Fruit fly (Drosophila melanogaster): ENCODE results near the gene Hsp27.

Hsp27 gene

DNA sequence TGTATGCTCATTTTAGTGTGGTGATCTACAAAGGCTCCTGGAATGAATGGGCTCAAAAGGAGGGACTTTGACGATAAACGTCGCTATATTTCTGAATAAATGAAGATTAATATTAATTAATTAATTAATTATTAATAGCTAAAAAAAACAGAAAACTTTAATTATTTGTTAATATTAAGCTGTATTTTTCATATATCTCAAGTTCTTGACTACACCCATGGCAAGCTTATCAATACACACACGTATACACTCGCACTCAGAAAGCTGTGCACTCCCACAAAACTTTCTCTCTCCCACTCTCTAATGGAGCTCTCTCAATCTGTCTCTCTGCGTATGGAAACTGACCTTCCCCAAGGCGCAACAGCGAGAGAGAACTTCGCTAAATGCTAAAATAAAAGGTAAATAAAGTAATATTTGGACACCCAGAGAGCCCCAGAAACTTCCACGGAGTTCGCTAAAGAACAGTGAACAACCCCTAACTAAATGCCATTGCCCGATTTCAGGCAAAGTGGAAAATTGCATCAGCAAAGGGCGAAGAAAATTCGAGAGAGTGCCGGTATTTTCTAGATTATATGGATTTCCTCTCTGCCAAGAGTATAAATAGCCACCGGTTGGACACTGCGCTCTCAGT lies 10.4 kb upstream of the Hsp27 start (continued):
- peak; percentile 17; the same call in 1 of the 2 replicates for TF ChIP-seq gsb (GFP tag; IDR thresholded peaks at IDR 0.05)
- TF ChIP-seq CG6175 (GFP tag; IDR thresholded peaks at IDR 0.05) = no peak
- no peak for TF ChIP-seq sc (optimal IDR thresholded peaks at IDR 0.05)
- TF ChIP-seq sc (GFP tag; optimal IDR thresholded peaks at IDR 0.05) = peak; percentile 55
- TF ChIP-seq corto (GFP tag; optimal IDR thresholded peaks at IDR 0.05) = peak; percentile 5
- TF ChIP-seq toy (GFP tag; IDR thresholded peaks at IDR 0.05) = 0 out of 2 replicates have a peak, but pooled peaks have one; percentile 29
- TF ChIP-seq D19B (GFP tag; optimal IDR thresholded peaks at IDR 0.05) = peak; percentile 29
- TF ChIP-seq CG15696 (tag; optimal IDR thresholded peaks at IDR 0.05) = no peak
- TF ChIP-seq CG12744 (GFP tag; optimal IDR thresholded peaks at IDR 0.05) = no peak
- peak; percentile 45 for TF ChIP-seq Aef1 (GFP tag; IDR thresholded peaks at IDR 0.05)
- peak; percentile 64 for TF ChIP-seq CG2875 (GFP tag; optimal IDR thresholded peaks at IDR 0.05)
- no peak for TF ChIP-seq br (optimal IDR thresholded peaks at IDR 0.05)
- TF ChIP-seq az2 (GFP tag; optimal IDR thresholded peaks at IDR 0.05) = peak; percentile 66
- TF ChIP-seq z (GFP tag; IDR thresholded peaks at IDR 0.05) = 0 out of 3 replicates have a peak, but pooled peaks have one; percentile 7
- TF ChIP-seq Sox102F (GFP tag; optimal IDR thresholded peaks at IDR 0.05) = peak; percentile 76
- TF ChIP-seq Awh (GFP tag; IDR thresholded peaks at IDR 0.05) = peak; percentile 87
- no peak for TF ChIP-seq HmgD (GFP tag; optimal IDR thresholded peaks at IDR 0.05)
- no peak for TF ChIP-seq bigmax (GFP tag; optimal IDR thresholded peaks at IDR 0.05)
- TF ChIP-seq dpn (GFP tag; optimal IDR thresholded peaks at IDR 0.05) = peak in 1 of 2 experiments; percentile 43
- TF ChIP-seq fru (optimal IDR thresholded peaks at IDR 0.05) = no peak
- TF ChIP-seq danr (GFP tag; IDR thresholded peaks at IDR 0.05) = peak; percentile 69
- TF ChIP-seq hth (optimal IDR thresholded peaks at IDR 0.05) = no peak
- TF ChIP-seq eve (GFP tag; optimal IDR thresholded peaks at IDR 0.05) = no peak
- peak; percentile 74 for TF ChIP-seq cg (GFP tag; optimal IDR thresholded peaks at IDR 0.05)
- peak; percentile 62 for TF ChIP-seq Asciz (GFP tag; optimal IDR thresholded peaks at IDR 0.05)
- TF ChIP-seq NC2α (GFP tag; optimal IDR thresholded peaks at IDR 0.05) = no peak
- peak; percentile 23; the same call in 1 of the 3 replicates for TF ChIP-seq sr (GFP tag; IDR thresholded peaks at IDR 0.05)
- TF ChIP-seq ato (GFP tag; IDR thresholded peaks at IDR 0.05; ENCODE audit: partially characterized antibody) = no peak
- peak; percentile 58 for TF ChIP-seq CG11247 (GFP tag; IDR thresholded peaks at IDR 0.05)
- no peak for TF ChIP-seq insv (GFP tag; optimal IDR thresholded peaks at IDR 0.05)
- peak; percentile 51; the same call in 1 of the 3 replicates for TF ChIP-seq ase (GFP tag; IDR thresholded peaks at IDR 0.05)
- peak; percentile 26 for TF ChIP-seq lilli (GFP tag; optimal IDR thresholded peaks at IDR 0.05)
- peak; percentile 51 for TF ChIP-seq CG8359 (GFP tag; optimal IDR thresholded peaks at IDR 0.05; ENCODE audit: borderline replicate concordance)
- no peak for TF ChIP-seq CG13624 (GFP tag; optimal IDR thresholded peaks at IDR 0.05)
- no peak for TF ChIP-seq NK7.1 (GFP tag; optimal IDR thresholded peaks at IDR 0.05)
- peak; percentile 5 for TF ChIP-seq NC2β (GFP tag; optimal IDR thresholded peaks at IDR 0.05)
- no peak for TF ChIP-seq Camta (GFP tag; optimal IDR thresholded peaks at IDR 0.05)
- no peak for TF ChIP-seq CG42726 (GFP tag; IDR thresholded peaks at IDR 0.05; ENCODE audit: partially characterized antibody)
- no peak for TF ChIP-seq jing (GFP tag; optimal IDR thresholded peaks at IDR 0.05)
- peak; percentile 49 for TF ChIP-seq CG10543 (GFP tag; optimal IDR thresholded peaks at IDR 0.05)
- TF ChIP-seq CG12071 (GFP tag; optimal IDR thresholded peaks at IDR 0.05) = no peak
- TF ChIP-seq CG11696 (GFP tag; IDR thresholded peaks at IDR 0.05) = peak; percentile 58
- TF ChIP-seq disco-r (GFP tag; optimal IDR thresholded peaks at IDR 0.05) = no peak
- TF ChIP-seq CG11093 (GFP tag; IDR thresholded peaks at IDR 0.05) = peak; percentile 53; the same call in 1 of the 3 replicates
- TF ChIP-seq CG3726 (GFP tag; IDR thresholded peaks at IDR 0.05) = 0 out of 3 replicates have a peak, but pooled peaks have one; percentile 40
- TF ChIP-seq Fer2 (tag; optimal IDR thresholded peaks at IDR 0.05) = no peak
- TF ChIP-seq twi (tag; optimal IDR thresholded peaks at IDR 0.05) = no peak
- peak; percentile 67 for TF ChIP-seq CG17829 (tag; optimal IDR thresholded peaks at IDR 0.05)
- no peak for TF ChIP-seq schlank (tag; optimal IDR thresholded peaks at IDR 0.05)
- TF ChIP-seq CG17912 (GFP tag; optimal IDR thresholded peaks at IDR 0.05) = no peak
- TF ChIP-seq eyg (GFP tag; optimal IDR thresholded peaks at IDR 0.05) = no peak
- peak; percentile 2 for TF ChIP-seq CTCF (GFP tag; optimal IDR thresholded peaks at IDR 0.05)
